Fruit fly (Drosophila melanogaster): ENCODE results near the gene CG10068.

dm6 chr3R:7144245-7144904, 16.5 kb upstream of the CG10068 start, which contains the start of the genes CG14610 and CG2656:
- no peak; the same call in 1 of the 2 replicates for TF ChIP-seq Ets98B (GFP tag; IDR thresholded peaks at IDR 0.05)
- TF ChIP-seq CG14655 (GFP tag; optimal IDR thresholded peaks at IDR 0.05): no peak
